Worm (Caenorhabditis elegans) whole organism, mixed stage, embryonic: ENCODE results near the gene lgc-29.

Experiments used
- M03D4.4 ChIP-seq: sonication (generic microtip); optimal IDR thresholded peaks from 2 replicates; lab custom pipeline; 2017; ENCODE audit warnings: mild to moderate bottlenecking, missing genetic modification characterization, missing compliant biosample characterization
- bed-3 ChIP-seq: fragments of 200-800 bp; sonication (Bioruptor generic); optimal IDR thresholded peaks from 3 replicates; lab custom pipeline; 2018; ENCODE audit warnings: mild to moderate bottlenecking, missing genetic modification characterization, moderate library complexity, missing compliant biosample characterization
- blmp-1 ChIP-seq: fragments of 150-350 bp; optimal IDR thresholded peaks from 2 replicates; lab custom pipeline; 2014; ENCODE audit warnings: missing biosample characterization, missing genetic modification characterization
- ceh-39 ChIP-seq: fragments of 150-350 bp; optimal IDR thresholded peaks from 2 replicates; lab custom pipeline; 2014; ENCODE audit warnings: missing biosample characterization, missing genetic modification characterization
- ceh-43 ChIP-seq: fragments of 200-800 bp; sonication (Bioruptor generic); optimal IDR thresholded peaks from 2 replicates; lab custom pipeline; 2018; ENCODE audit warnings: mild to moderate bottlenecking, missing genetic modification characterization, moderate library complexity, missing compliant biosample characterization
- ceh-83 ChIP-seq: fragments of 200-800 bp; sonication (Bioruptor generic); optimal IDR thresholded peaks from 2 replicates; lab custom pipeline; 2018; ENCODE audit warnings: mild to moderate bottlenecking, missing genetic modification characterization, missing compliant biosample characterization
- ces-1 ChIP-seq: fragments of 150-350 bp; optimal IDR thresholded peaks from 2 replicates; lab custom pipeline; 2014; ENCODE audit warnings: missing biosample characterization, missing genetic modification reagents, missing genetic modification characterization
- cnd-1 ChIP-seq: fragments of 200-800 bp; sonication (Bioruptor generic); optimal IDR thresholded peaks from 2 replicates; lab custom pipeline; 2018; ENCODE audit warnings: mild to moderate bottlenecking, missing genetic modification characterization, missing compliant biosample characterization
- drap-1 ChIP-seq: fragments of 200-800 bp; sonication (Bioruptor generic); optimal IDR thresholded peaks from 3 replicates; lab custom pipeline; 2018; ENCODE audit warnings: mild to moderate bottlenecking, missing genetic modification characterization, missing compliant biosample characterization
- elt-1 ChIP-seq: sonication (generic microtip); optimal IDR thresholded peaks from 2 replicates; lab custom pipeline; 2017; ENCODE audit warnings: missing genetic modification characterization, mild to moderate bottlenecking, missing compliant biosample characterization, antibody characterized with exemption, moderate library complexity, borderline replicate concordance; ENCODE audit not compliant: insufficient read depth
- elt-3 ChIP-seq: fragments of 150-350 bp; optimal IDR thresholded peaks from 2 replicates; lab custom pipeline; 2014; ENCODE audit warnings: missing biosample characterization, missing genetic modification characterization
- flh-1 ChIP-seq: fragments of 200-800 bp; sonication (Bioruptor generic); optimal IDR thresholded peaks from 2 replicates; lab custom pipeline; 2018; ENCODE audit warnings: mild to moderate bottlenecking, missing genetic modification characterization, moderate library complexity, missing compliant biosample characterization
- ham-2 ChIP-seq: fragments of 200-800 bp; sonication (Bioruptor generic); optimal IDR thresholded peaks from 2 replicates; lab custom pipeline; 2018; ENCODE audit warnings: mild to moderate bottlenecking, missing genetic modification characterization, missing compliant biosample characterization
- hlh-1 ChIP-seq: fragments of 150-350 bp; optimal IDR thresholded peaks from 2 replicates; lab custom pipeline; 2014; ENCODE audit warnings: missing biosample characterization, missing genetic modification reagents, missing genetic modification characterization
- lin-13 ChIP-seq: fragments of 150-350 bp; optimal IDR thresholded peaks from 2 replicates; lab custom pipeline; 2014; ENCODE audit warnings: missing biosample characterization, missing genetic modification characterization
- lin-32 ChIP-seq: fragments of 200-800 bp; sonication (Bioruptor generic); optimal IDR thresholded peaks from 2 replicates; lab custom pipeline; 2018; ENCODE audit warnings: mild to moderate bottlenecking, missing genetic modification characterization, missing compliant biosample characterization
- lsy-2 ChIP-seq: fragments of 150-350 bp; optimal IDR thresholded peaks from 2 replicates; lab custom pipeline; 2014; ENCODE audit warnings: missing biosample characterization, missing genetic modification characterization
- mab-5 ChIP-seq: fragments of 150-350 bp; optimal IDR thresholded peaks from 2 replicates; lab custom pipeline; 2014; ENCODE audit warnings: missing biosample characterization, missing genetic modification characterization
- mep-1 ChIP-seq: fragments of 150-350 bp; optimal IDR thresholded peaks from 2 replicates; lab custom pipeline; 2017; ENCODE audit warnings: missing biosample characterization, missing genetic modification reagents, missing genetic modification characterization, inconsistent platforms
- mls-2 ChIP-seq: sonication (generic microtip); optimal IDR thresholded peaks from 2 replicates; lab custom pipeline; 2016; ENCODE audit warnings: mild to moderate bottlenecking, missing genetic modification characterization, moderate library complexity, missing compliant biosample characterization
- nhr-2 ChIP-seq: fragments of 150-350 bp; optimal IDR thresholded peaks from 2 replicates; lab custom pipeline; 2014; ENCODE audit warnings: missing biosample characterization, missing genetic modification characterization
- nhr-237 ChIP-seq: fragments of 150-350 bp; optimal IDR thresholded peaks from 2 replicates; lab custom pipeline; 2014; ENCODE audit warnings: missing biosample characterization, missing genetic modification characterization
- nhr-28 ChIP-seq: fragments of 150-350 bp; optimal IDR thresholded peaks from 2 replicates; lab custom pipeline; 2014; ENCODE audit warnings: missing biosample characterization, missing genetic modification characterization
- nhr-76 ChIP-seq: sonication (generic microtip); optimal IDR thresholded peaks from 2 replicates; lab custom pipeline; 2017; ENCODE audit warnings: missing biosample characterization, missing genetic modification characterization
- pha-4 ChIP-seq: fragments of 150-350 bp; optimal IDR thresholded peaks from 2 replicates; lab custom pipeline; 2018; ENCODE audit warnings: missing biosample characterization, missing genetic modification reagents, missing genetic modification characterization
- sem-2 ChIP-seq: fragments of 200-800 bp; sonication (Bioruptor generic); optimal IDR thresholded peaks from 2 replicates; lab custom pipeline; 2018; ENCODE audit warnings: mild to moderate bottlenecking, missing genetic modification characterization, missing compliant biosample characterization
- snpc-4 ChIP-seq: fragments of 150-350 bp; optimal IDR thresholded peaks from 2 replicates; lab custom pipeline; 2014; ENCODE audit warnings: missing biosample characterization, missing genetic modification characterization
- sptf-1 ChIP-seq: sonication (generic microtip); optimal IDR thresholded peaks from 2 replicates; lab custom pipeline; 2017; ENCODE audit warnings: mild to moderate bottlenecking, missing genetic modification characterization, moderate library complexity, missing compliant biosample characterization
- tbx-8 ChIP-seq: fragments of 200-800 bp; sonication (Bioruptor generic); optimal IDR thresholded peaks from 2 replicates; lab custom pipeline; 2018; ENCODE audit warnings: mild to moderate bottlenecking, missing genetic modification characterization, moderate library complexity, missing compliant biosample characterization
- unc-120 ChIP-seq: sonication (generic microtip); optimal IDR thresholded peaks from 2 replicates; lab custom pipeline; 2017; ENCODE audit warnings: missing genetic modification characterization, missing compliant biosample characterization; ENCODE audit not compliant: poor library complexity, severe bottlenecking
- unc-39 ChIP-seq: fragments of 150-350 bp; optimal IDR thresholded peaks from 2 replicates; lab custom pipeline; 2014; ENCODE audit warnings: missing biosample characterization, missing genetic modification characterization
- unc-62 ChIP-seq: fragments of 150-350 bp; optimal IDR thresholded peaks from 2 replicates; lab custom pipeline; 2014; ENCODE audit warnings: missing biosample characterization, missing genetic modification reagents, missing genetic modification characterization
- ztf-11 ChIP-seq: fragments of 150-350 bp; optimal IDR thresholded peaks from 2 replicates; lab custom pipeline; 2014; ENCODE audit warnings: missing biosample characterization, missing genetic modification characterization

Gene lgc-29

ce11 chrV:4181272-4181671, 42.5 kb downstream of the lgc-29 start:
- TF ChIP-seq ceh-43 (GFP tag; lab: Kevin White, UChicago) = no peak
- no peak for TF ChIP-seq sptf-1 (tag; lab: Kevin White, UChicago)
- no peak for TF ChIP-seq nhr-28 (tag; lab: Kevin White, UChicago)
- TF ChIP-seq blmp-1 = no peak
- no peak for TF ChIP-seq tbx-8 (GFP tag; lab: Kevin White, UChicago)
- no peak for TF ChIP-seq ces-1
- TF ChIP-seq unc-39 (tag; lab: Kevin White, UChicago) = no peak
- no peak for TF ChIP-seq ztf-11 (tag; lab: Kevin White, UChicago)

DNA sequence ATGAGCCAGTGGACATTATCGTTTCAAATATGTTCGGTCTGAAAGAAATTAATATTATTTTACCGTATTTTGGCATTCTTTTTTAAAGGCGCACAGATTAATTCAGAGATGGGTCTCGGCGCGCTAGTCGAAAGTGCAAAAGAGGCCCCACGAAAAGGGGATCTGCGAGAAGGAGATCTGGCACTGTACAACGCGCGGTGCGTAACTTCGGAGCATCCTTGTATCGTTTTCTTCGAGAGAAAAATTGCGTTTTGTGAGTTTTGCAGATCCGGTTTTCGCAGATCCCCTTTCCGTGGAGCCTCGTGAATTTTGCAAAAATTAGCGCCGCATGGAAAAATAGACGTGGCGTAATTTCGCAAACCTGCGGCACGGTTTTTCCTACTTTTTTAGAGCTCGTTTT, 42.9 kb downstream of the lgc-29 start:
- TF ChIP-seq mab-5 = no peak
- TF ChIP-seq sptf-1 (tag; lab: Kevin White, UChicago) = peak; percentile 2
- no peak for TF ChIP-seq flh-1
- peak; percentile 20 for TF ChIP-seq lin-32 (GFP tag; lab: Kevin White, UChicago)
- TF ChIP-seq drap-1 (GFP tag; lab: Kevin White, UChicago) = no peak
- TF ChIP-seq ham-2 (GFP tag; lab: Kevin White, UChicago) = no peak
- no peak for TF ChIP-seq ces-1
- TF ChIP-seq hlh-1 = no peak
- TF ChIP-seq elt-3 = no peak
- no peak for TF ChIP-seq lin-13 (tag; lab: Kevin White, UChicago)
- no peak for TF ChIP-seq nhr-76 (tag; lab: Kevin White, UChicago)
- TF ChIP-seq mls-2 (tag; lab: Kevin White, UChicago) = no peak
- no peak for TF ChIP-seq blmp-1
- TF ChIP-seq ceh-39 (tag; lab: Kevin White, UChicago) = no peak
- no peak for TF ChIP-seq nhr-237
- TF ChIP-seq nhr-2 = no peak
- no peak for TF ChIP-seq unc-62
- TF ChIP-seq ceh-83 = no peak
- TF ChIP-seq bed-3 (GFP tag; lab: Kevin White, UChicago) = no peak
- TF ChIP-seq pha-4 = no peak
- TF ChIP-seq unc-120 = no peak
- TF ChIP-seq M03D4.4 (tag; lab: Kevin White, UChicago) = no peak
- peak; percentile 45 for TF ChIP-seq cnd-1
- TF ChIP-seq unc-39 (tag; lab: Kevin White, UChicago) = no peak

ce11 chrV:4182546-4182945, 43.8 kb downstream of the lgc-29 start:
- TF ChIP-seq lin-13 (tag; lab: Kevin White, UChicago) (no peak), lsy-2 (tag; lab: Kevin White, UChicago) (no peak), mep-1 (no peak), sem-2 (GFP tag; lab: Kevin White, UChicago) (no peak)

- TF ChIP-seq snpc-4 (no peak), unc-120 (no peak), elt-1 (tag; lab: Kevin White, UChicago) (no peak), cnd-1 (no peak), elt-3 (no peak), ceh-83 (no peak), bed-3 (GFP tag; lab: Kevin White, UChicago) (no peak), unc-62 (no peak)
Measured at ce11 chrV:4185885-4186284, 47.1 kb downstream of the lgc-29 start.

DNA sequence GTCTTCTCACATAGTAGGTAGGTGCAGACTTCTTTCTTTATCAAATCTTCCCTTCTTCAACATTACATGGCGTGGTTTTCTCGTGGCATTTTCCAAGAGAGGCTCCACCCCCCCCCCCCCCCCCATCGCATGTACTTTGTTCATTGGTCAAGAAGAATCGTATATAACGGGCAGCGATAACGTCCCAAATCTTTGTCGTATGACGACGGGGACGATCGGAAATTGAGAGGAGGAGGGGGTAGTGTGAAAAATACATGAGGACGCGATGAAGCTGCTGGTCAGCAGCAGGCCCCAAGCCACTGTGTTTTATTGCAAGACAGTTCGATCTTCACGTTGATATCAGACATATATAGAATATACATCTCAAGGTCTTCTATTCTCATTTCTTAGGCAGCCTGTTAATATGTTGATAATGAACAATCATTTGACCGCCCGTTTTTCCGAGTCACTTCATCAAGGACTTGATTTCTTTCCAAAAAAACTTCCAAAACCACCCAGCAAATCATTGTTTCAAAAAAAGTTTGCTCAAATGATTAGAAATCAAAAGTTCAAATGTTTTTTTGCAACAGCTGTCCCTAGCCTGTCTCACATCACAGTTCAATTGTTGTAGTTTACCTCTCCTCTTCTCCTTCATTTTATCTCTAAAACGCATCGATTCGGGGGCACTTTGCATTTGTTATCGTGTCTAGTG, 47.8 kb downstream of the lgc-29 start:
- TF ChIP-seq ham-2 (GFP tag; lab: Kevin White, UChicago) (peak; percentile 6), lsy-2 (tag; lab: Kevin White, UChicago) (no peak), hlh-1 (no peak), nhr-237 (no peak), nhr-28 (tag; lab: Kevin White, UChicago) (no peak), snpc-4 (no peak), nhr-2 (no peak), bed-3 (GFP tag; lab: Kevin White, UChicago) (no peak), cnd-1 (no peak)
- TF ChIP-seq, all 35 proteins: peak for 1
